Fruit fly (Drosophila melanogaster) whole organism: Measurements from ENCODE around the gene Sgs5.

Source experiments
- CG8478 ChIP-seq: fragments of >200 bp; optimal IDR thresholded peaks from 2 replicates; lab custom pipeline; 2018; ENCODE audit warnings: inconsistent platforms
- Dll ChIP-seq: fragments of >200 bp; optimal IDR thresholded peaks from 2 replicates; lab custom pipeline; 2017
- EcR ChIP-seq, 2 experiments: fragments of >200 bp; optimal IDR thresholded peaks; 2 replicates each; lab custom pipeline; 2017; ENCODE audit warnings: missing biosample characterization in 2 of 2, missing genetic modification characterization in 2 of 2, missing genetic modification reagents in 2 of 2
- pan ChIP-seq: fragments of >200 bp; optimal IDR thresholded peaks from 2 replicates; lab custom pipeline; 2017
- psq ChIP-seq: fragments of >200 bp; optimal IDR thresholded peaks from 2 replicates; lab custom pipeline; 2017
- usp ChIP-seq: fragments of >200 bp; optimal IDR thresholded peaks from 2 replicates; lab custom pipeline; 2017; ENCODE audit warnings: missing biosample characterization, missing genetic modification characterization, mixed read lengths

DNA sequence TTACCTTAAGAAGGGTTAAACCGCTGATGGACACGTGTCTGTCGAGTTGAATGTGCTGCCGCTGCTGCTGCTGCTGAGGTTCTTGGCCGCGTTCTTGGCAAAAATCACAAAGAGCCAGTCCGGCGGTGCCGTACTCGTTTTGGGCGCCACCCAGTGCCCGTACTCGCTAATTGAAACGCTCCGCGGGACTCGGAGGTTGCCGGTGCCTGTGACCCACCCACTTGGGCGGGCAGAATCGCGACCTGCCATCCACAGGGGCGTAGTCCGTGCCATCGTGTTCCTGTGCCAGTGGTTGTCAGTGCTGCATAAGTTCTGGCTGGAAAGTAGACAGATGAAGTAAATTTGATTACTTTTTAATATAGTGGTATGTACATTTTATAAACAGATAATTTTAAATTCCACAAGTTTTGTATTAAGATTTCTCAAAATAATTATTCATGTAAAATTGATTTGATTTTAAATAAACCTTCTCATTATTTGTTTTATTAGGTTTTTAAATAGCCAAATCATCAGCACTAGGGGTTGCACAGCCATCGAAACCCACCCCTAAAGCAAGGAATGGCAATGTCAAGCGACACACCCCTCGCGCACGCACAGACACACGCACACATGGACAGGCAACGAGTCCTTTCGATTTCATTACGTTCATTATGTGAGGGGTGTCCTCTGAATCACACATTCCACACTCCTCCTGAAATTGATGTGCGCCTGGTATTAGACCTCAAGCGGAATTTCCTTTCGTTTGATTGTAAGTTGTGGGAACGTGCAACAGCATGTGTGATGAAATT, 9.9 kb downstream of the Sgs5 start:
- TF ChIP-seq usp (GFP tag; lab: Kevin White, UChicago): no peak
- TF ChIP-seq pan (lab: Kevin White, UChicago): no peak
- no peak for TF ChIP-seq Dll (lab: Kevin White, UChicago)
- no peak for TF ChIP-seq CG8478
- TF ChIP-seq EcR (GFP tag; optimal IDR thresholded peaks at IDR 0.05; lab: Kevin White, UChicago): no peak
- no peak for TF ChIP-seq psq (lab: Kevin White, UChicago)
